Fruit fly (Drosophila melanogaster) whole organism, embryonic: ENCODE data around the gene CG14352.

ENCODE experiments used
- Asciz ChIP-seq: fragments of 200-800 bp; sonication (Bioruptor generic); optimal IDR thresholded peaks from 2 replicates; lab custom pipeline; 2017; ENCODE audit warnings: missing biosample characterization, mild to moderate bottlenecking, missing genetic modification characterization, missing genetic modification reagents
- CG10274 ChIP-seq: fragments of 200-800 bp; sonication (Bioruptor generic); optimal IDR thresholded peaks from 3 replicates; lab custom pipeline; 2017; ENCODE audit warnings: missing biosample characterization, mild to moderate bottlenecking, missing genetic modification characterization
- CG10321 ChIP-seq: fragments of 200-800 bp; sonication (Bioruptor generic); IDR thresholded peaks from 2 replicates; pipeline ENCODE4 v1.3.6; 2022; ENCODE audit warnings: missing biosample characterization, missing genetic modification characterization
- CG11085 ChIP-seq: fragments of 200-800 bp; sonication (Bioruptor generic); IDR thresholded peaks from 2 replicates; pipeline ENCODE4 v1.3.6; 2022; ENCODE audit warnings: missing biosample characterization, missing genetic modification characterization
- CG1529 ChIP-seq: fragments of 200-800 bp; sonication (Bioruptor generic); optimal IDR thresholded peaks from 3 replicates; lab custom pipeline; 2018; ENCODE audit warnings: missing biosample characterization, missing genetic modification characterization
- CG16813 ChIP-seq: fragments of 200-800 bp; sonication (Bioruptor generic); IDR thresholded peaks from 3 replicates; pipeline ENCODE4 v1.3.6; 2022; ENCODE audit warnings: missing biosample characterization, missing genetic modification characterization; ENCODE audit not compliant: partially characterized antibody
- CG16863 ChIP-seq: fragments of 200-800 bp; sonication (Bioruptor generic); optimal IDR thresholded peaks from 3 replicates; lab custom pipeline; 2016; ENCODE audit warnings: missing biosample characterization, missing genetic modification characterization
- CG18619 ChIP-seq: fragments of 200-800 bp; sonication (Bioruptor generic); optimal IDR thresholded peaks from 3 replicates; lab custom pipeline; 2017; ENCODE audit warnings: missing biosample characterization, mild to moderate bottlenecking, missing genetic modification characterization
- CG2202 ChIP-seq: fragments of 200-800 bp; sonication (Bioruptor generic); optimal IDR thresholded peaks from 2 replicates; lab custom pipeline; 2018; ENCODE audit warnings: missing biosample characterization, mild to moderate bottlenecking, missing genetic modification characterization
- CG31388 ChIP-seq: fragments of 200-800 bp; sonication (Bioruptor generic); optimal IDR thresholded peaks from 2 replicates; lab custom pipeline; 2016; ENCODE audit warnings: missing biosample characterization, missing genetic modification characterization
- CG31441 ChIP-seq: fragments of 200-800 bp; sonication (Bioruptor generic); IDR thresholded peaks from 2 replicates; pipeline ENCODE4 v1.3.6; 2022; ENCODE audit warnings: missing biosample characterization, missing genetic modification characterization
- CG34224 ChIP-seq: fragments of 200-800 bp; sonication (Bioruptor generic); IDR thresholded peaks from 3 replicates; pipeline ENCODE4 v1.3.6; 2022; ENCODE audit warnings: missing biosample characterization, missing genetic modification characterization; ENCODE audit not compliant: partially characterized antibody
- CG3838 ChIP-seq: fragments of 200-800 bp; sonication (Bioruptor generic); optimal IDR thresholded peaks from 3 replicates; lab custom pipeline; 2016; ENCODE audit warnings: missing biosample characterization, missing genetic modification characterization
- CG8359 ChIP-seq: fragments of 200-800 bp; sonication (Bioruptor generic); optimal IDR thresholded peaks from 2 replicates; lab custom pipeline; 2017; ENCODE audit warnings: missing biosample characterization, mild to moderate bottlenecking, missing genetic modification characterization, borderline replicate concordance
- CG9215 ChIP-seq: fragments of 200-800 bp; sonication (Bioruptor generic); IDR thresholded peaks from 2 replicates; pipeline ENCODE4 v1.3.6; 2022; ENCODE audit warnings: missing biosample characterization, missing genetic modification characterization
- CG9727 ChIP-seq: fragments of 200-800 bp; sonication (Bioruptor generic); optimal IDR thresholded peaks from 3 replicates; lab custom pipeline; 2017; ENCODE audit warnings: missing biosample characterization, mild to moderate bottlenecking, missing genetic modification characterization
- CG9876 ChIP-seq: fragments of 200-800 bp; sonication (Bioruptor generic); optimal IDR thresholded peaks from 2 replicates; lab custom pipeline; 2016; ENCODE audit warnings: missing biosample characterization, missing genetic modification characterization
- CTCF ChIP-seq: fragments of 200-800 bp; sonication (Bioruptor generic); optimal IDR thresholded peaks from 2 replicates; lab custom pipeline; 2017; ENCODE audit warnings: missing biosample characterization, mild to moderate bottlenecking, missing genetic modification characterization, moderate library complexity
- D ChIP-seq, 2 experiments: fragments of 200-800 bp in 1 of 2; fragments of >200 bp in 1 of 2; sonication (Bioruptor generic) in 1 of 2; optimal IDR thresholded peaks; 2 replicates in 1 of 2; 3 replicates in 1 of 2; lab custom pipeline; 2017; ENCODE audit warnings: mild to moderate bottlenecking in 1 of 2, missing biosample characterization in 1 of 2, missing genetic modification characterization in 1 of 2, missing genetic modification reagents in 1 of 2
- D19B ChIP-seq: fragments of 200-800 bp; sonication (Bioruptor generic); optimal IDR thresholded peaks from 2 replicates; lab custom pipeline; 2017; ENCODE audit warnings: missing biosample characterization, mild to moderate bottlenecking, missing genetic modification characterization
- Dp ChIP-seq: fragments of 200-800 bp; sonication (Bioruptor generic); optimal IDR thresholded peaks from 2 replicates; lab custom pipeline; 2018; ENCODE audit warnings: missing biosample characterization, mild to moderate bottlenecking, missing genetic modification characterization, moderate library complexity
- ERR ChIP-seq: fragments of 200-800 bp; sonication (Bioruptor generic); optimal IDR thresholded peaks from 2 replicates; lab custom pipeline; 2016; ENCODE audit warnings: missing biosample characterization, missing genetic modification characterization
- Ets65A ChIP-seq: fragments of 200-800 bp; sonication (Bioruptor generic); peaks from one replicate; lab custom pipeline; 2016; ENCODE audit warnings: missing biosample characterization, missing genetic modification characterization
- Fer3 ChIP-seq: fragments of 200-800 bp; sonication (Bioruptor generic); optimal IDR thresholded peaks from 2 replicates; lab custom pipeline; 2018; ENCODE audit warnings: missing biosample characterization, mild to moderate bottlenecking, missing genetic modification characterization, moderate library complexity
- Lpt ChIP-seq: fragments of >200 bp; optimal IDR thresholded peaks from 2 replicates; lab custom pipeline; 2018; ENCODE audit warnings: missing biosample characterization, missing genetic modification characterization
- Max ChIP-seq: fragments of 200-800 bp; sonication (Bioruptor generic); optimal IDR thresholded peaks from 2 replicates; lab custom pipeline; 2016; ENCODE audit warnings: missing biosample characterization, mild to moderate bottlenecking, missing genetic modification characterization
- TFAM ChIP-seq: fragments of 200-800 bp; sonication (Bioruptor generic); optimal IDR thresholded peaks from 2 replicates; lab custom pipeline; 2017; ENCODE audit warnings: missing biosample characterization, missing genetic modification characterization, inconsistent platforms
- ap ChIP-seq: fragments of 200-800 bp; sonication (Bioruptor generic); IDR thresholded peaks from 2 replicates; pipeline ENCODE4 v1.3.6; 2022; ENCODE audit warnings: missing biosample characterization, missing genetic modification characterization
- bowl ChIP-seq: fragments of 200-800 bp; sonication (Bioruptor generic); IDR thresholded peaks from 2 replicates; pipeline ENCODE4 v1.3.6; 2022; ENCODE audit warnings: missing biosample characterization, missing genetic modification characterization
- br ChIP-seq: fragments of >200 bp; optimal IDR thresholded peaks from 2 replicates; lab custom pipeline; 2017
- cg ChIP-seq: fragments of 200-800 bp; sonication (Bioruptor generic); optimal IDR thresholded peaks from 3 replicates; lab custom pipeline; 2019; ENCODE audit warnings: missing biosample characterization, mild to moderate bottlenecking, missing genetic modification characterization, moderate library complexity
- cwo ChIP-seq: fragments of 200-800 bp; sonication (Bioruptor generic); optimal IDR thresholded peaks from 3 replicates; lab custom pipeline; 2017; ENCODE audit warnings: missing biosample characterization, missing genetic modification characterization, mild to moderate bottlenecking, moderate library complexity, missing genetic modification reagents
- da ChIP-seq: fragments of 200-800 bp; sonication (Bioruptor generic); optimal IDR thresholded peaks from 2 replicates; lab custom pipeline; 2016; ENCODE audit warnings: missing biosample characterization, missing genetic modification characterization
- dmrt11E ChIP-seq: fragments of 200-800 bp; sonication (Bioruptor generic); optimal IDR thresholded peaks from 3 replicates; lab custom pipeline; 2018; ENCODE audit warnings: missing biosample characterization, mild to moderate bottlenecking, missing genetic modification characterization, moderate library complexity
- en ChIP-seq: fragments of 200-800 bp; sonication (Bioruptor generic); optimal IDR thresholded peaks from 2 replicates; lab custom pipeline; 2016; ENCODE audit warnings: missing biosample characterization, missing genetic modification characterization
- eve ChIP-seq, 2 experiments: fragments of >200 bp; optimal IDR thresholded peaks; 2 replicates each; lab custom pipeline; 2017; ENCODE audit warnings: missing biosample characterization in 2 of 2, missing genetic modification characterization in 2 of 2
- gem ChIP-seq: fragments of 200-800 bp; sonication (Bioruptor generic); optimal IDR thresholded peaks from 2 replicates; lab custom pipeline; 2019; ENCODE audit warnings: missing biosample characterization, mild to moderate bottlenecking, missing genetic modification characterization, moderate library complexity
- gsb-n ChIP-seq: fragments of 200-800 bp; sonication (Bioruptor generic); optimal IDR thresholded peaks from 3 replicates; lab custom pipeline; 2018; ENCODE audit warnings: missing biosample characterization, mild to moderate bottlenecking, missing genetic modification characterization
- gt ChIP-seq: fragments of 200-800 bp; sonication (Bioruptor generic); IDR thresholded peaks from 2 replicates; pipeline ENCODE4 v1.3.6; 2022; ENCODE audit warnings: missing biosample characterization, missing genetic modification characterization
- h ChIP-seq: fragments of >200 bp; optimal IDR thresholded peaks from 2 replicates; lab custom pipeline; 2017
- her ChIP-seq: fragments of 200-800 bp; sonication (Bioruptor generic); optimal IDR thresholded peaks from 2 replicates; lab custom pipeline; 2016; ENCODE audit warnings: missing biosample characterization, missing genetic modification characterization
- lilli ChIP-seq: fragments of 200-800 bp; sonication (Bioruptor generic); optimal IDR thresholded peaks from 3 replicates; lab custom pipeline; 2016; ENCODE audit warnings: missing biosample characterization, missing genetic modification characterization
- nau ChIP-seq: fragments of 200-800 bp; sonication (Bioruptor generic); optimal IDR thresholded peaks from 3 replicates; lab custom pipeline; 2017; ENCODE audit warnings: missing biosample characterization, mild to moderate bottlenecking, missing genetic modification characterization, missing genetic modification reagents
- oc ChIP-seq: fragments of 200-800 bp; sonication (Bioruptor generic); optimal IDR thresholded peaks from 2 replicates; lab custom pipeline; 2018; ENCODE audit warnings: missing biosample characterization, mild to moderate bottlenecking, missing genetic modification characterization, moderate library complexity
- odd ChIP-seq: fragments of 200-800 bp; sonication (Bioruptor generic); optimal IDR thresholded peaks from 2 replicates; lab custom pipeline; 2017; ENCODE audit warnings: missing biosample characterization, mild to moderate bottlenecking, missing genetic modification characterization
- onecut ChIP-seq: fragments of 200-800 bp; sonication (Bioruptor generic); IDR thresholded peaks from 2 replicates; pipeline ENCODE4 v1.3.6; 2022; ENCODE audit warnings: missing biosample characterization, missing genetic modification characterization
- run ChIP-seq: fragments of 200-800 bp; sonication (Bioruptor generic); optimal IDR thresholded peaks from 3 replicates; lab custom pipeline; 2018; ENCODE audit warnings: missing biosample characterization, mild to moderate bottlenecking, missing genetic modification characterization
- slbo ChIP-seq: fragments of 200-800 bp; sonication (Bioruptor generic); IDR thresholded peaks from 2 replicates; pipeline ENCODE4 v1.3.6; 2022; ENCODE audit warnings: missing biosample characterization, missing genetic modification characterization
- ssp ChIP-seq: fragments of 200-800 bp; sonication (Bioruptor generic); IDR thresholded peaks from 2 replicates; pipeline ENCODE4 v1.3.6; 2022; ENCODE audit warnings: missing biosample characterization, missing genetic modification characterization
- trh ChIP-seq: fragments of 200-800 bp; sonication (Bioruptor generic); optimal IDR thresholded peaks from 2 replicates; lab custom pipeline; 2016; ENCODE audit warnings: missing biosample characterization, missing genetic modification characterization
- wdn ChIP-seq: fragments of 200-800 bp; sonication (Bioruptor generic); IDR thresholded peaks from 2 replicates; pipeline ENCODE4 v1.3.6; 2022; ENCODE audit warnings: missing biosample characterization, missing genetic modification characterization
- yki ChIP-seq: fragments of >200 bp; optimal IDR thresholded peaks from 3 replicates; lab custom pipeline; 2018
- zen ChIP-seq: fragments of 200-800 bp; sonication (Bioruptor generic); optimal IDR thresholded peaks from 3 replicates; lab custom pipeline; 2018; ENCODE audit warnings: missing biosample characterization, mild to moderate bottlenecking, missing genetic modification characterization, moderate library complexity

Gene CG14352

dm6 chr2L:1632730-1633172 is 21.5 kb downstream of the CG14352 start (continued):
- peak; percentile 4 for TF ChIP-seq gsb-n (tag; lab: Kevin White, UChicago)
- peak; percentile 63 for TF ChIP-seq CG31441
- peak; percentile 97 for TF ChIP-seq en (GFP tag; lab: Kevin White, UChicago)
- peak; percentile 4 for TF ChIP-seq CG8359 (GFP tag; lab: Kevin White, UChicago)
- peak; percentile 51 for TF ChIP-seq zen (tag; lab: Kevin White, UChicago)
- peak; percentile 10 for TF ChIP-seq Dp (GFP tag; lab: Kevin White, UChicago)
- peak in 1 of 2 experiments; percentile 99 for TF ChIP-seq eve (GFP tag; optimal IDR thresholded peaks at IDR 0.05; lab: Kevin White, UChicago)
- peak; percentile 93 for TF ChIP-seq Fer3
- peak; percentile 94 for TF ChIP-seq her
- peak; percentile 97 for TF ChIP-seq ERR (GFP tag; lab: Kevin White, UChicago)
- TF ChIP-seq CG31388 (GFP tag; lab: Kevin White, UChicago) = peak; percentile 93
- TF ChIP-seq cg = peak; percentile 76
- peak; percentile 63 for TF ChIP-seq CG9876 (GFP tag; lab: Kevin White, UChicago)
- peak; percentile 93 for TF ChIP-seq run
- TF ChIP-seq CG9215 (GFP tag; lab: Robert Waterston, UW) = peak; percentile 91
- TF ChIP-seq CG16863 = peak; percentile 94
- peak; percentile 84 for TF ChIP-seq CG10274 (GFP tag; lab: Kevin White, UChicago)
- TF ChIP-seq CG9727 = peak; percentile 90
- TF ChIP-seq slbo (GFP tag; lab: Robert Waterston, UW) = peak; percentile 98
- no peak for TF ChIP-seq TFAM
- TF ChIP-seq yki = no peak
- peak; percentile 95 for TF ChIP-seq wdn (GFP tag; lab: Robert Waterston, UW)
- no peak for TF ChIP-seq Lpt (GFP tag; lab: Kevin White, UChicago)
- peak; percentile 56 for TF ChIP-seq trh (GFP tag; lab: Kevin White, UChicago)
- peak; percentile 98 for TF ChIP-seq lilli (GFP tag; lab: Kevin White, UChicago)
- peak; percentile 95 for TF ChIP-seq bowl (GFP tag; lab: Robert Waterston, UW)
- no peak for TF ChIP-seq dmrt11E (tag; lab: Kevin White, UChicago)
- peak; percentile 93 for TF ChIP-seq onecut (GFP tag; lab: Robert Waterston, UW)
- TF ChIP-seq CG3838 (GFP tag; lab: Kevin White, UChicago) = peak; percentile 62
- TF ChIP-seq D19B = peak; percentile 78
- TF ChIP-seq CG10321 (GFP tag; lab: Robert Waterston, UW) = peak; percentile 87
- no peak for TF ChIP-seq h (lab: Kevin White, UChicago)
- peak; percentile 92 for TF ChIP-seq odd (GFP tag; lab: Kevin White, UChicago)
- no peak for TF ChIP-seq CTCF
- peak; percentile 92 for TF ChIP-seq gem (tag; lab: Kevin White, UChicago)
- TF ChIP-seq ap (GFP tag; lab: Robert Waterston, UW) = peak; percentile 96
- TF ChIP-seq cwo (GFP tag; lab: Kevin White, UChicago) = peak; percentile 88
- TF ChIP-seq CG2202 (tag; lab: Kevin White, UChicago) = no peak
- peak; percentile 90 for TF ChIP-seq ssp (GFP tag; lab: Robert Waterston, UW)
- peak; percentile 37 for TF ChIP-seq CG1529 (GFP tag; lab: Kevin White, UChicago)
- TF ChIP-seq Max (GFP tag; lab: Kevin White, UChicago) = peak; percentile 92
- no peak for TF ChIP-seq CG34224 (GFP tag; lab: Robert Waterston, UW)
- TF ChIP-seq nau (GFP tag; lab: Kevin White, UChicago) = peak; percentile 88
- peak; percentile 96 for TF ChIP-seq CG18619 (GFP tag; lab: Kevin White, UChicago)
- peak; percentile 99 for TF ChIP-seq Ets65A (GFP tag; lab: Kevin White, UChicago)
- no peak for TF ChIP-seq D (optimal IDR thresholded peaks at IDR 0.05; lab: Kevin White, UChicago)
- TF ChIP-seq D (GFP tag; optimal IDR thresholded peaks at IDR 0.05; lab: Kevin White, UChicago) = peak; percentile 62
- peak; percentile 81 for TF ChIP-seq oc (tag; lab: Kevin White, UChicago)
- no peak for TF ChIP-seq br
- no peak for TF ChIP-seq CG16813 (GFP tag; lab: Robert Waterston, UW)
- no peak for TF ChIP-seq gt (GFP tag; lab: Robert Waterston, UW)
- peak; percentile 59 for TF ChIP-seq Asciz (GFP tag; lab: Kevin White, UChicago)
- TF ChIP-seq CG11085 (GFP tag; lab: Robert Waterston, UW) = peak; percentile 92
- TF ChIP-seq da (GFP tag; lab: Kevin White, UChicago) = peak; percentile 82
